Worm (Caenorhabditis elegans) whole organism, early embryonic: Measurements from ENCODE around the gene T21E8.6.

Source experiments
- B0310.2 ChIP-seq: sonication (generic microtip); optimal IDR thresholded peaks from 2 replicates; lab custom pipeline; 2016; ENCODE audit warnings: mild to moderate bottlenecking, missing genetic modification characterization, missing compliant biosample characterization
- F13C5.2 ChIP-seq: sonication (generic microtip); optimal IDR thresholded peaks from 2 replicates; lab custom pipeline; 2017; ENCODE audit warnings: mild to moderate bottlenecking, missing genetic modification characterization, inconsistent platforms, missing compliant biosample characterization
- aly-1 ChIP-seq: sonication (generic microtip); optimal IDR thresholded peaks from 2 replicates; lab custom pipeline; 2016; ENCODE audit warnings: missing genetic modification characterization, missing compliant biosample characterization
- ama-1 ChIP-seq: fragments of 150-350 bp; optimal IDR thresholded peaks from 2 replicates; lab custom pipeline; 2014
- ceh-13 ChIP-seq: fragments of 200-800 bp; sonication (Bioruptor generic); optimal IDR thresholded peaks from 2 replicates; lab custom pipeline; 2018; ENCODE audit warnings: mild to moderate bottlenecking, missing genetic modification characterization, missing compliant biosample characterization
- ceh-36 ChIP-seq: sonication (generic microtip); optimal IDR thresholded peaks from 2 replicates; lab custom pipeline; 2016; ENCODE audit warnings: missing genetic modification characterization, inconsistent platforms, missing compliant biosample characterization
- ets-7 ChIP-seq: sonication (generic microtip); optimal IDR thresholded peaks from 2 replicates; lab custom pipeline; 2016; ENCODE audit warnings: missing genotype, missing genetic modification characterization, missing compliant biosample characterization
- flt-1 ChIP-seq: fragments of 200-800 bp; sonication (Bioruptor generic); IDR thresholded peaks from 2 replicates; pipeline ENCODE4 v1.3.6; 2022; ENCODE audit warnings: missing genetic modification characterization, missing compliant biosample characterization
- hmbx-1 ChIP-seq: sonication (generic microtip); optimal IDR thresholded peaks from 2 replicates; lab custom pipeline; 2016; ENCODE audit warnings: mild to moderate bottlenecking, missing genetic modification characterization, missing compliant biosample characterization
- hmg-4 ChIP-seq: fragments of 200-800 bp; sonication (Bioruptor generic); optimal IDR thresholded peaks from 2 replicates; lab custom pipeline; 2018; ENCODE audit warnings: mild to moderate bottlenecking, missing genetic modification characterization, missing compliant biosample characterization
- hnd-1 ChIP-seq: sonication (generic microtip); optimal IDR thresholded peaks from 2 replicates; lab custom pipeline; 2016; ENCODE audit warnings: missing genetic modification characterization, missing compliant biosample characterization
- pes-1 ChIP-seq: fragments of 200-800 bp; sonication (Bioruptor generic); IDR thresholded peaks from 2 replicates; pipeline ENCODE4 v1.3.6; 2022; ENCODE audit warnings: missing genetic modification reagents, missing genetic modification characterization, missing compliant biosample characterization
- scrt-1 ChIP-seq: fragments of 200-800 bp; sonication (Bioruptor generic); IDR thresholded peaks from 2 replicates; pipeline ENCODE4 v1.3.6; 2022; ENCODE audit warnings: missing genetic modification characterization, missing compliant biosample characterization
- sea-1 ChIP-seq: fragments of 200-800 bp; sonication (Bioruptor generic); conservative IDR thresholded peaks from 2 replicates; pipeline ENCODE4 v1.3.6; 2022; ENCODE audit warnings: missing genetic modification characterization, missing compliant biosample characterization
- tbx-11 ChIP-seq: fragments of 200-800 bp; sonication (Bioruptor generic); IDR thresholded peaks from 2 replicates; pipeline ENCODE4 v1.3.6; 2022; ENCODE audit warnings: missing genetic modification characterization, missing compliant biosample characterization
- tbx-37 ChIP-seq: fragments of 200-800 bp; sonication (Bioruptor generic); conservative IDR thresholded peaks from 2 replicates; pipeline ENCODE4 v1.3.6; 2022; ENCODE audit warnings: missing genetic modification reagents, missing genetic modification characterization, missing compliant biosample characterization
- tra-4 ChIP-seq: sonication (generic microtip); optimal IDR thresholded peaks from 2 replicates; lab custom pipeline; 2017; ENCODE audit warnings: missing genetic modification characterization, missing compliant biosample characterization

T21E8.6 gene

DNA sequence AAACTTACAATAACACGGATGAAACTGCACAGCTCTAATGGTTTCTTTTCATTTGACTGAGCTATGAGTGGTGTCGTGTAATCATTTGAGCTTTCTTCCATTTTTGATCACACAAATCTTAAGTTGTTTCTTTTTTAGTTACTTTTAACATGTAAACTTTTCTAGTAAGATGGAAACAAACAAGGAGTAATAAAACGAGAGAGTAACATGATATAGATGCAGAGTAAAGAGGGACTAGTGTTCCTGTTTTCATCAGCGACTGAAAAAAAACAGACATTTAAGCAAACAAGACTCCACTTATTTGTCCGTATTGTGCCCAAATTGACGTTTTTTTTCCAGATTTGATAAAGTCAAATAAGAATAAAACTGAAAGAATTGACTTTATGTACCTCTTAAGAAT, 11.9 kb upstream of the T21E8.6 start, which contains the start of gene pgp-7:
pgp-7 (minus strand) TSS at position 101 of the 400 bp plus-strand sequence.
- TF ChIP-seq ama-1 (lab: Kevin White, UChicago) (no peak), tbx-11 (GFP tag; lab: Robert Waterston, UW) (no peak)

DNA sequence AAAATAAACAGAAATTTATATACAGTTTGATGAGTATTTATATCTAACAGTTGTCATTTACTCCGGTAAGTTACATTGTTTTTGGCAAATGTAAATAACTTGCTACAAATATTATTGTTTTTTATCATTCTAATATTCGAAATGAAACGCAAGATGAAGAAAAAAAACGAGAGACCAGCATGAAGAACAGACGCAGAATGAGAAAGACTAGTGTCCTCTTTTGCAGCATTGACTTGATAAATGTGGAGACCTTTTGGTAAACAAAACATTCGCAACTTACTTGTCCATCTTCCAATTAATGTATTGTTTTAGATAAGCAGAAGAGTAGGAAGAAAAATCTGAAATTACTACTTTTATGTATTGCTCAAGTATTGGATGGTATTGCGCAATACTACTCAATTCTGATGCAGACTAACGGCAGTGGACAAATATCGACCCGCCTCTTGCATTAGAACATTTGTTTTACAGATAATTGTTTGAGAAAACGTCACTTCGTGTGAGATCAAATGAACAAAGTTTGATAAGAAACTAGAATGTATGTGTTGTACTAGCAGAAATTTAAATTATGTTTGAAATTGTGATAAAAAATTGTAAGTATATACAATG, 4.8 kb upstream of the T21E8.6 start, which contains the start of gene pgp-6:
pgp-6 (minus strand) TSS at position 288 of the 606 bp plus-strand sequence.
- no peak for TF ChIP-seq F13C5.2
- no peak for TF ChIP-seq ceh-36 (tag; lab: Kevin White, UChicago)
- TF ChIP-seq ets-7 (tag; lab: Kevin White, UChicago), result no peak
- no peak for TF ChIP-seq flt-1 (GFP tag; lab: Robert Waterston, UW)
- no peak for TF ChIP-seq aly-1 (tag; lab: Kevin White, UChicago)
- TF ChIP-seq tbx-37, result no peak
- no peak for TF ChIP-seq scrt-1
- TF ChIP-seq sea-1 (GFP tag; lab: Robert Waterston, UW), result no peak
- TF ChIP-seq hmbx-1 (tag; lab: Kevin White, UChicago), result no peak
- no peak for TF ChIP-seq B0310.2 (tag; lab: Kevin White, UChicago)
- no peak for TF ChIP-seq hnd-1 (tag; lab: Kevin White, UChicago)
- no peak for TF ChIP-seq tbx-11 (GFP tag; lab: Robert Waterston, UW)
- TF ChIP-seq ama-1 (lab: Kevin White, UChicago), result no peak
- no peak for TF ChIP-seq tra-4 (tag; lab: Kevin White, UChicago)

DNA sequence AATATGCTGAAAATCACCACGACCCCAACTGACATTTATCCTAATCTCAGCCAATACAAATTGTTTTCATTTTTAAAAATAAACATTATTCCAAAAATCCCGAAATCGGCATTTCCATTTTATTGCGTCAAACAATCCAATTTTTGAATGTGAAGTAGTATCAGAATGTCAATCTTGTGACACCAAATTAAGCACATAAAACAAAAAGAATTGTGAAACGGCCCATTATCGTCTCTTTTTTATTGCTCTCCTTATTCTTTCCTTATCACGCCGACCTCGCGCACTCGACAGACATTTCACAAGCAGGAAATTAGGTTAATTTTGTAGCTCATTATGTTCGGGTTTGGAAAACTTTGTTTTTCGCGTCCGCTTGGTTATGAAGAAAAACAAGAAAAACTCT, 1.6 kb upstream of the T21E8.6 start, which contains the start of gene T21E8.4:
T21E8.4 (plus strand) TSS at position 301 of the 400 bp plus-strand sequence.
- TF ChIP-seq ceh-36 (tag; lab: Kevin White, UChicago) (no peak), tbx-11 (GFP tag; lab: Robert Waterston, UW) (no peak)

DNA sequence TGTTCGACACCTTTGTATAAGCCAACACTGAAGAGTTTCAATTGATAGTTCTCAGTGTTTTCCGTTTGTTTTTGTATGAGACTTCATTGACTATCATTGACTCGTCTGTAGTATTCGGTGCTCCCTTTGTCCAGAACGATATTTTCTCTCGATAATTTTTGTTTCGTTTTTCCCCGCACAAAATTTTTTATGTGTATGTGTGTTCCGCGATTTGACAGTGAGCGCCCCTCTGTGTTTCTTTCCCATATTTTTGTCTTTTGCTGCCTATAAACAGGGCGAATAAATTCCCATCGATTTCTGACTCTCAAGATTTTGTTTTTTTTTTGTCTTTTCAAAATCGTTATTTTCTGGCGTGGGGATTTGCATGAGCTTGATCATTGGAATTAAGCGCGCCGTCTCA, 1.1 kb downstream of the T21E8.6 start, which contains the start of gene T21E8.7:
T21E8.7 (plus strand) TSS at position 301 of the 400 bp plus-strand sequence.
- TF ChIP-seq ceh-13 (GFP tag; lab: Kevin White, UChicago) (no peak), B0310.2 (tag; lab: Kevin White, UChicago) (no peak), aly-1 (tag; lab: Kevin White, UChicago) (no peak), pes-1 (no peak), hmbx-1 (tag; lab: Kevin White, UChicago) (no peak), sea-1 (GFP tag; lab: Robert Waterston, UW) (no peak), scrt-1 (no peak), ama-1 (lab: Kevin White, UChicago) (no peak), ets-7 (tag; lab: Kevin White, UChicago) (no peak), hnd-1 (tag; lab: Kevin White, UChicago) (no peak), tbx-37 (no peak), tra-4 (tag; lab: Kevin White, UChicago) (no peak), hmg-4 (GFP tag; lab: Kevin White, UChicago) (no peak), ceh-36 (tag; lab: Kevin White, UChicago) (no peak)

DNA sequence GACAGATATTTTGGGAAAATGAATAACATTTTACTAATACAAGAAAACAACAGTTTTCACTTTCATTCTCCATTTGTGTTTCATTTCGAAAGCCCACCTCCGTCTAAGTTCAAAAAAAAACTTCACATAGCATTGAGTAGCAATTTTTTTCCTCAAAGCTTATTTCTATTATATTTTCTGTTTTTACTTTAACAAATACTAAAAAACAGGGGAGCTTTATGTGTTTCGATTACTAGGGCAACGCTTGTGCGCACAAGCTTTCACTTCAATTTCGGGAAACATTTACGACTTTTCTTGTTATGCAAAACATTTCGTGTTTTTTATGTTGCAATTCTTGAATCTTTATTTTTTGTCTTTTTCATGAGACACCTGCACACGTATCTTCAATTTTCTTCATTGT, 3.8 kb downstream of the T21E8.6 start, which contains the start of gene T21E8.5:
T21E8.5 (plus strand) TSS at position 301 of the 400 bp plus-strand sequence.
- TF ChIP-seq ama-1 (lab: Kevin White, UChicago) (no peak), aly-1 (tag; lab: Kevin White, UChicago) (no peak), sea-1 (GFP tag; lab: Robert Waterston, UW) (no peak), hmbx-1 (tag; lab: Kevin White, UChicago) (no peak), F13C5.2 (no peak), tbx-11 (GFP tag; lab: Robert Waterston, UW) (no peak), ceh-36 (tag; lab: Kevin White, UChicago) (no peak), ceh-13 (GFP tag; lab: Kevin White, UChicago) (no peak), flt-1 (GFP tag; lab: Robert Waterston, UW) (no peak), tra-4 (tag; lab: Kevin White, UChicago) (no peak), hmg-4 (GFP tag; lab: Kevin White, UChicago) (no peak), B0310.2 (tag; lab: Kevin White, UChicago) (no peak), pes-1 (no peak), ets-7 (tag; lab: Kevin White, UChicago) (no peak), tbx-37 (no peak), scrt-1 (no peak), hnd-1 (tag; lab: Kevin White, UChicago) (no peak)

DNA sequence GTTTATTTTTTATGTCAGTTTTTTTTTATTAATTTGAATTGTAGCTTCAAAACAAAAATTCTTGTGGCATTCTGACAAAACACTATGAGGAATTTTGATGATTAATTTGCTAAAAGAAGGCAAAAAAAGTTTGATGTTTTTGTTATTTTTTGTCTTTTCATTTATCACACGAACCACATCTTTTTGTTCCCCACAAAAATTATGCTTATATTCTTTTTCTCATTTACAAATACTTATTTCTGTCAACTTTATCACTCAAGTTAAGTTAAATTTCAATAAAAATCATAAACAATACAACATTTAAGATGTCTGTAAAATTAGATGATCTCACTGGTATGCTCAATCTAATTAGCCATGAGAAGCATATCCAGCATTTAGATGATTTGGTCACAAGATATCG, 6.1 kb downstream of the T21E8.6 start, which contains the start of gene F47B10.6:
F47B10.6 (plus strand) TSS at position 301 of the 400 bp plus-strand sequence.
- TF ChIP-seq tbx-37 (no peak), hmbx-1 (tag; lab: Kevin White, UChicago) (no peak), B0310.2 (tag; lab: Kevin White, UChicago) (no peak), flt-1 (GFP tag; lab: Robert Waterston, UW) (no peak), aly-1 (tag; lab: Kevin White, UChicago) (no peak), ets-7 (tag; lab: Kevin White, UChicago) (no peak), tbx-11 (GFP tag; lab: Robert Waterston, UW) (no peak), pes-1 (no peak), ceh-13 (GFP tag; lab: Kevin White, UChicago) (no peak)

DNA sequence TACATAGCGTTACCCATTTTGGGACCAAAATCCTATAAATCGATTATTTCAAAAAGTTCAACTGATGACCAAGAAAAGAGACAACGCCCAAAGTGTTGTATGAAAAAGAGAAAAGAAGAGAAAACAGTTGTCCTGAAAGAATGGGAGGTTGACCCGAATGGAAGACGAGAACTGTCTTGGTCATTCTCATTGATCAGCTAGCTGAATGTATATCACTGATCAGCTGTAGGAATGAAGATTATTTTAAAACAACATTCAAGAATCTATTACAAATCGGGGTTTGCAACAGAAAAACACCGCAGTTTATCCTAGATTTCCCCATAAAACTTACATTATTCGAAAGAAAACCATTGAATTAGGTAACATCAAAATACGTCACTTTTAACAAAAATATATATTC, 8.4 kb downstream of the T21E8.6 start, which contains the start of gene F47B10.5:
F47B10.5 (minus strand) TSS at position 101 of the 400 bp plus-strand sequence.
- no peak for TF ChIP-seq tbx-11 (GFP tag; lab: Robert Waterston, UW)
- TF ChIP-seq B0310.2 (tag; lab: Kevin White, UChicago), result no peak
- no peak for TF ChIP-seq ets-7 (tag; lab: Kevin White, UChicago)
- TF ChIP-seq hmbx-1 (tag; lab: Kevin White, UChicago), result no peak
- no peak for TF ChIP-seq hmg-4 (GFP tag; lab: Kevin White, UChicago)
- TF ChIP-seq flt-1 (GFP tag; lab: Robert Waterston, UW), result no peak
- TF ChIP-seq ama-1 (lab: Kevin White, UChicago), result no peak
- TF ChIP-seq F13C5.2, result no peak
- TF ChIP-seq ceh-36 (tag; lab: Kevin White, UChicago), result no peak
- TF ChIP-seq sea-1 (GFP tag; lab: Robert Waterston, UW), result no peak
- TF ChIP-seq ceh-13 (GFP tag; lab: Kevin White, UChicago), result no peak
- no peak for TF ChIP-seq tra-4 (tag; lab: Kevin White, UChicago)
- TF ChIP-seq scrt-1, result no peak
- TF ChIP-seq tbx-37, result no peak
- TF ChIP-seq pes-1, result no peak
- TF ChIP-seq aly-1 (tag; lab: Kevin White, UChicago), result no peak
